Worm (Caenorhabditis elegans): ENCODE results near the gene hsp-25.

ce11 chrX:6059163-6059782 is 19.8 kb upstream of the hsp-25 start:
- TF ChIP-seq dao-5 (tag; optimal IDR thresholded peaks at IDR 0.05) (no peak), W03F9.2 (tag; optimal IDR thresholded peaks at IDR 0.05) (no peak)

All from whole organism, L4/young adult.